Fruit fly (Drosophila melanogaster) whole organism, embryonic: ENCODE results near the gene Ant2.
A peak's percentile ranks its signal among the peaks of the same experiment; 100 is the strongest.

ENCODE experiments used
- Atf6 ChIP-seq: fragments of 200-800 bp; sonication (Bioruptor generic); IDR thresholded peaks from 2 replicates; pipeline ENCODE4 v1.3.6; 2022; ENCODE audit warnings: missing biosample characterization, missing genetic modification characterization
- Bdp1 ChIP-seq: fragments of 200-800 bp; sonication (Bioruptor generic); optimal IDR thresholded peaks from 3 replicates; lab custom pipeline; 2016; ENCODE audit warnings: missing biosample characterization, missing genetic modification characterization
- CG10543 ChIP-seq: fragments of 200-800 bp; sonication (Bioruptor generic); optimal IDR thresholded peaks from 3 replicates; lab custom pipeline; 2017; ENCODE audit warnings: missing biosample characterization, mild to moderate bottlenecking, missing genetic modification characterization, moderate library complexity
- CG13624 ChIP-seq: fragments of 200-800 bp; sonication (Bioruptor generic); optimal IDR thresholded peaks from 2 replicates; lab custom pipeline; 2016; ENCODE audit warnings: missing biosample characterization, missing genetic modification characterization
- CG13894 ChIP-seq: fragments of 200-800 bp; sonication (Bioruptor generic); optimal IDR thresholded peaks from 3 replicates; lab custom pipeline; 2018; ENCODE audit warnings: missing biosample characterization, mild to moderate bottlenecking, missing genetic modification characterization, moderate library complexity
- CG14014 ChIP-seq: fragments of 200-800 bp; sonication (Bioruptor generic); IDR thresholded peaks from 2 replicates; pipeline ENCODE4 v1.3.6; 2022; ENCODE audit warnings: missing biosample characterization, missing genetic modification characterization
- CG15011 ChIP-seq: fragments of 200-800 bp; sonication (Bioruptor generic); optimal IDR thresholded peaks from 3 replicates; lab custom pipeline; 2018; ENCODE audit warnings: missing biosample characterization, mild to moderate bottlenecking, missing genetic modification characterization
- CG17612 ChIP-seq: fragments of 200-800 bp; sonication (Bioruptor generic); IDR thresholded peaks from 2 replicates; pipeline ENCODE4 v1.3.6; 2022; ENCODE audit warnings: missing biosample characterization, missing genetic modification characterization
- CG2116 ChIP-seq: fragments of 200-800 bp; sonication (Bioruptor generic); optimal IDR thresholded peaks from 3 replicates; lab custom pipeline; 2018; ENCODE audit warnings: missing biosample characterization, mild to moderate bottlenecking, missing genetic modification characterization
- CG32532 ChIP-seq: fragments of 200-800 bp; sonication (Bioruptor generic); IDR thresholded peaks from 2 replicates; pipeline ENCODE4 v1.3.6; 2022; ENCODE audit warnings: missing biosample characterization, missing genetic modification characterization
- CG32772 ChIP-seq: fragments of 200-800 bp; sonication (Bioruptor generic); IDR thresholded peaks from 2 replicates; pipeline ENCODE4 v1.3.6; 2022; ENCODE audit warnings: missing biosample characterization, missing genetic modification characterization
- CG4617 ChIP-seq: fragments of 200-800 bp; sonication (Bioruptor generic); optimal IDR thresholded peaks from 3 replicates; lab custom pipeline; 2016; ENCODE audit warnings: missing biosample characterization, missing genetic modification characterization, borderline replicate concordance
- CG5245 ChIP-seq: fragments of 200-800 bp; sonication (Bioruptor generic); optimal IDR thresholded peaks from 3 replicates; lab custom pipeline; 2016; ENCODE audit warnings: missing biosample characterization, missing genetic modification characterization
- CG6689 ChIP-seq: fragments of 200-800 bp; sonication (Bioruptor generic); IDR thresholded peaks from 2 replicates; pipeline ENCODE4 v1.3.6; 2022; ENCODE audit warnings: missing biosample characterization, missing genetic modification characterization
- CG7987 ChIP-seq: fragments of 200-800 bp; sonication (Bioruptor generic); optimal IDR thresholded peaks from 2 replicates; lab custom pipeline; 2018; ENCODE audit warnings: missing biosample characterization, mild to moderate bottlenecking, missing genetic modification characterization, moderate library complexity
- Dad ChIP-seq: fragments of 200-800 bp; sonication (Bioruptor generic); optimal IDR thresholded peaks from 3 replicates; lab custom pipeline; 2016; ENCODE audit warnings: missing biosample characterization, missing genetic modification characterization
- Dref ChIP-seq: fragments of 200-800 bp; sonication (Bioruptor generic); IDR thresholded peaks from 2 replicates; pipeline ENCODE4 v1.3.6; 2022; ENCODE audit warnings: missing biosample characterization, missing genetic modification characterization
- ERR ChIP-seq: fragments of 200-800 bp; sonication (Bioruptor generic); optimal IDR thresholded peaks from 2 replicates; lab custom pipeline; 2016; ENCODE audit warnings: missing biosample characterization, missing genetic modification characterization
- Fer3 ChIP-seq: fragments of 200-800 bp; sonication (Bioruptor generic); optimal IDR thresholded peaks from 2 replicates; lab custom pipeline; 2018; ENCODE audit warnings: missing biosample characterization, mild to moderate bottlenecking, missing genetic modification characterization, moderate library complexity
- HLH54F ChIP-seq: fragments of 200-800 bp; sonication (Bioruptor generic); optimal IDR thresholded peaks from 3 replicates; lab custom pipeline; 2016; ENCODE audit warnings: missing biosample characterization, missing genetic modification characterization
- HLHmδ ChIP-seq: fragments of 200-800 bp; sonication (Bioruptor generic); optimal IDR thresholded peaks from 2 replicates; lab custom pipeline; 2018; ENCODE audit warnings: missing biosample characterization, mild to moderate bottlenecking, missing genetic modification characterization, moderate library complexity
- Lim3 ChIP-seq: fragments of 200-800 bp; sonication (Bioruptor generic); IDR thresholded peaks from 2 replicates; pipeline ENCODE4 v1.3.6; 2022; ENCODE audit warnings: missing biosample characterization, missing genetic modification characterization
- Med ChIP-seq: fragments of 200-800 bp; sonication (Bioruptor generic); peaks from one replicate; lab custom pipeline; 2016; ENCODE audit warnings: missing biosample characterization, missing genetic modification characterization, mild to moderate bottlenecking, inconsistent platforms, moderate library complexity
- Mrtf ChIP-seq: fragments of 200-800 bp; sonication (Bioruptor generic); IDR thresholded peaks from 3 replicates; pipeline ENCODE4 v1.3.6; 2022; ENCODE audit warnings: missing biosample characterization, missing genetic modification characterization
- NFAT ChIP-seq: fragments of 200-800 bp; sonication (Bioruptor generic); IDR thresholded peaks from 2 replicates; pipeline ENCODE4 v1.3.6; 2022; ENCODE audit warnings: missing biosample characterization, missing genetic modification characterization
- Nf-YB ChIP-seq: fragments of 200-800 bp; sonication (Bioruptor generic); optimal IDR thresholded peaks from 3 replicates; lab custom pipeline; 2019; ENCODE audit warnings: missing biosample characterization, mild to moderate bottlenecking, missing genetic modification characterization, moderate library complexity
- Xbp1 ChIP-seq: fragments of 200-800 bp; sonication (Bioruptor generic); optimal IDR thresholded peaks from 3 replicates; lab custom pipeline; 2016; ENCODE audit warnings: missing biosample characterization, mild to moderate bottlenecking, missing genetic modification characterization
- al ChIP-seq: fragments of 200-800 bp; sonication (Bioruptor generic); IDR thresholded peaks from 2 replicates; pipeline ENCODE4 v1.3.6; 2022; ENCODE audit warnings: missing biosample characterization, missing genetic modification characterization
- amos ChIP-seq: fragments of 200-800 bp; sonication (Bioruptor generic); IDR thresholded peaks from 2 replicates; pipeline ENCODE4 v1.3.6; 2022; ENCODE audit warnings: missing biosample characterization, missing genetic modification characterization; ENCODE audit not compliant: partially characterized antibody
- dimm ChIP-seq: fragments of 200-800 bp; sonication (Bioruptor generic); IDR thresholded peaks from 2 replicates; pipeline ENCODE4 v1.3.6; 2022; ENCODE audit warnings: missing biosample characterization, missing genetic modification characterization
- eyg ChIP-seq: fragments of 200-800 bp; sonication (Bioruptor generic); optimal IDR thresholded peaks from 3 replicates; lab custom pipeline; 2016; ENCODE audit warnings: missing biosample characterization, missing genetic modification characterization
- gcm2 ChIP-seq: fragments of 200-800 bp; sonication (Bioruptor generic); optimal IDR thresholded peaks from 2 replicates; lab custom pipeline; 2016; ENCODE audit warnings: missing biosample characterization, missing genetic modification characterization
- grn ChIP-seq: fragments of 200-800 bp; sonication (Bioruptor generic); optimal IDR thresholded peaks from 3 replicates; lab custom pipeline; 2017; ENCODE audit warnings: missing biosample characterization, missing genetic modification characterization
- gsb ChIP-seq: fragments of 200-800 bp; sonication (Bioruptor generic); IDR thresholded peaks from 2 replicates; pipeline ENCODE4 v1.3.6; 2022; ENCODE audit warnings: missing biosample characterization, missing genetic modification characterization
- kah ChIP-seq: fragments of 200-800 bp; sonication (Bioruptor generic); optimal IDR thresholded peaks from 2 replicates; lab custom pipeline; 2018; ENCODE audit warnings: missing biosample characterization, mild to moderate bottlenecking, missing genetic modification characterization
- ken ChIP-seq: fragments of 200-800 bp; sonication (Bioruptor generic); IDR thresholded peaks from 3 replicates; pipeline ENCODE4 v1.3.6; 2022; ENCODE audit warnings: missing biosample characterization, missing genetic modification characterization
- klu ChIP-seq: fragments of 200-800 bp; sonication (Bioruptor generic); IDR thresholded peaks from 2 replicates; pipeline ENCODE4 v1.3.6; 2022; ENCODE audit warnings: missing biosample characterization, missing genetic modification characterization
- lilli ChIP-seq: fragments of 200-800 bp; sonication (Bioruptor generic); optimal IDR thresholded peaks from 3 replicates; lab custom pipeline; 2016; ENCODE audit warnings: missing biosample characterization, missing genetic modification characterization
- nmo ChIP-seq: fragments of 200-800 bp; sonication (Bioruptor generic); optimal IDR thresholded peaks from 2 replicates; lab custom pipeline; 2018; ENCODE audit warnings: missing biosample characterization, mild to moderate bottlenecking, missing genetic modification characterization, moderate library complexity
- onecut ChIP-seq: fragments of 200-800 bp; sonication (Bioruptor generic); IDR thresholded peaks from 2 replicates; pipeline ENCODE4 v1.3.6; 2022; ENCODE audit warnings: missing biosample characterization, missing genetic modification characterization
- pan ChIP-seq, 4 experiments: fragments of >200 bp in 3 of 4; fragments of 200-800 bp in 1 of 4; sonication (Bioruptor generic) in 1 of 4; optimal IDR thresholded peaks in 3 of 4; IDR thresholded peaks in 1 of 4; 2 replicates each; pipeline versions ENCODE4 v1.3.6 to Lab custom; 2017 to 2022; ENCODE audit warnings: missing biosample characterization in 2 of 4, missing genetic modification characterization in 2 of 4, mixed read lengths in 1 of 4
- phol ChIP-seq: fragments of 200-800 bp; sonication (Bioruptor generic); optimal IDR thresholded peaks from 3 replicates; lab custom pipeline; 2018; ENCODE audit warnings: missing biosample characterization, mild to moderate bottlenecking, missing genetic modification characterization, moderate library complexity
- prd ChIP-seq, 3 experiments: fragments of >200 bp in 2 of 3; fragments of 200-800 bp in 1 of 3; sonication (Bioruptor generic) in 1 of 3; optimal IDR thresholded peaks in 2 of 3; IDR thresholded peaks in 1 of 3; 2 replicates in 2 of 3; 3 replicates in 1 of 3; pipeline versions ENCODE4 v1.3.6 to Lab custom; 2017 to 2022; ENCODE audit warnings: missing biosample characterization in 1 of 3, missing genetic modification characterization in 1 of 3
- pum ChIP-seq: fragments of 200-800 bp; sonication (Bioruptor generic); optimal IDR thresholded peaks from 2 replicates; lab custom pipeline; 2016; ENCODE audit warnings: missing biosample characterization, missing genetic modification characterization
- pzg ChIP-seq: fragments of 200-800 bp; sonication (Bioruptor generic); optimal IDR thresholded peaks from 3 replicates; lab custom pipeline; 2018; ENCODE audit warnings: missing biosample characterization, mild to moderate bottlenecking, missing genetic modification characterization, moderate library complexity
- sens-2 ChIP-seq: fragments of 200-800 bp; sonication (Bioruptor generic); IDR thresholded peaks from 2 replicates; pipeline ENCODE4 v1.3.6; 2022; ENCODE audit warnings: missing biosample characterization, missing genetic modification characterization
- sob ChIP-seq: fragments of 200-800 bp; sonication (Bioruptor generic); IDR thresholded peaks from 2 replicates; pipeline ENCODE4 v1.3.6; 2022; ENCODE audit warnings: missing biosample characterization, missing genetic modification characterization
- stwl ChIP-seq: fragments of 200-800 bp; sonication (Bioruptor generic); optimal IDR thresholded peaks from 3 replicates; lab custom pipeline; 2018; ENCODE audit warnings: missing biosample characterization, mild to moderate bottlenecking, missing genetic modification characterization, moderate library complexity

Ant2 gene

dm6 chrX:10744773-10745589 lies 41.7 kb downstream of the Ant2 start, which contains the start of gene stx (continued):
- TF ChIP-seq CG2116 (GFP tag; lab: Kevin White, UChicago), result peak; percentile 84
- no peak for TF ChIP-seq CG5245
- peak; percentile 48 for TF ChIP-seq CG7987 (GFP tag; lab: Kevin White, UChicago)
- peak; percentile 85 for TF ChIP-seq Dref
- TF ChIP-seq Atf6 (GFP tag; lab: Robert Waterston, UW), result peak; percentile 56
- peak; percentile 78 for TF ChIP-seq NFAT (GFP tag; lab: Robert Waterston, UW)
- peak; percentile 3 for TF ChIP-seq grn (GFP tag; lab: Kevin White, UChicago)
- peak; percentile 66 for TF ChIP-seq CG32532 (GFP tag; lab: Robert Waterston, UW)
- no peak for TF ChIP-seq CG32772 (GFP tag; lab: Robert Waterston, UW)
- TF ChIP-seq pan (optimal IDR thresholded peaks at IDR 0.05; lab: Kevin White, UChicago), result no peak
- TF ChIP-seq pan (GFP tag; optimal IDR thresholded peaks at IDR 0.05 in 1 of 2, IDR thresholded peaks at IDR 0.05 in 1 of 2), result peak in 1 of 2 experiments; percentile 44
- no peak for TF ChIP-seq prd (optimal IDR thresholded peaks at IDR 0.05; lab: Kevin White, UChicago)
- 0 out of 3 replicates have a peak, but pooled peaks have one; percentile 11 for TF ChIP-seq prd (GFP tag; IDR thresholded peaks at IDR 0.05; lab: Robert Waterston, UW)
- no peak for TF ChIP-seq Dad (GFP tag; lab: Kevin White, UChicago)
- TF ChIP-seq gsb, result 0 out of 2 replicates have a peak, but pooled peaks have one; percentile 14
- TF ChIP-seq eyg (GFP tag; lab: Kevin White, UChicago), result no peak
- no peak for TF ChIP-seq al (GFP tag; lab: Robert Waterston, UW)
- no peak for TF ChIP-seq lilli (GFP tag; lab: Kevin White, UChicago)
- no peak for TF ChIP-seq gcm2 (GFP tag; lab: Kevin White, UChicago)
- peak; percentile 86 for TF ChIP-seq Med (GFP tag; lab: Kevin White, UChicago)
- peak; percentile 22 for TF ChIP-seq CG13894 (tag; lab: Kevin White, UChicago)
- TF ChIP-seq phol, result peak; percentile 75
- peak; percentile 59 for TF ChIP-seq onecut
- peak; percentile 27 for TF ChIP-seq Fer3 (tag; lab: Kevin White, UChicago)
- peak; percentile 98 for TF ChIP-seq amos (GFP tag; lab: Robert Waterston, UW)
- peak; percentile 59; the same call in 1 of the 2 replicates for TF ChIP-seq sob (GFP tag; lab: Robert Waterston, UW)
- no peak; the same call in 1 of the 2 replicates for TF ChIP-seq CG14014
- TF ChIP-seq Mrtf (GFP tag; lab: Robert Waterston, UW), result peak; percentile 54; the same call in 1 of the 3 replicates
- TF ChIP-seq CG10543, result peak; percentile 24
- TF ChIP-seq CG4617 (GFP tag; lab: Kevin White, UChicago), result no peak
- no peak for TF ChIP-seq sens-2 (GFP tag; lab: Robert Waterston, UW)
- TF ChIP-seq stwl, result peak; percentile 81
- 0 out of 2 replicates have a peak, but pooled peaks have one; percentile 32 for TF ChIP-seq CG17612 (GFP tag; lab: Robert Waterston, UW)
- peak; percentile 2 for TF ChIP-seq HLH54F (GFP tag; lab: Kevin White, UChicago)
- TF ChIP-seq pzg (GFP tag; lab: Kevin White, UChicago), result peak; percentile 96
- no peak for TF ChIP-seq Xbp1 (GFP tag; lab: Kevin White, UChicago)
- TF ChIP-seq Bdp1 (GFP tag; lab: Kevin White, UChicago), result no peak
- TF ChIP-seq CG15011, result no peak
- TF ChIP-seq pum (GFP tag; lab: Kevin White, UChicago), result no peak
- TF ChIP-seq HLHmδ (GFP tag; lab: Kevin White, UChicago), result peak; percentile 91
- no peak for TF ChIP-seq ERR (GFP tag; lab: Kevin White, UChicago)
- 0 out of 2 replicates have a peak, but pooled peaks have one; percentile 28 for TF ChIP-seq CG6689 (GFP tag; lab: Robert Waterston, UW)
- TF ChIP-seq klu (GFP tag; lab: Robert Waterston, UW), result no peak
- no peak for TF ChIP-seq Lim3 (GFP tag; lab: Robert Waterston, UW)
- TF ChIP-seq ken (GFP tag; lab: Robert Waterston, UW), result peak; percentile 56; the same call in 1 of the 3 replicates
- TF ChIP-seq Nf-YB (GFP tag; lab: Kevin White, UChicago), result peak; percentile 5
- TF ChIP-seq dimm (GFP tag; lab: Robert Waterston, UW), result no peak
- TF ChIP-seq CG13624 (GFP tag; lab: Kevin White, UChicago), result peak; percentile 37
- peak; percentile 18 for TF ChIP-seq kah (GFP tag; lab: Kevin White, UChicago)
- TF ChIP-seq nmo (GFP tag; lab: Kevin White, UChicago), result peak; percentile 64
